Worm (Caenorhabditis elegans): ENCODE results near the gene C17C3.9.

Gene C17C3.9

DNA sequence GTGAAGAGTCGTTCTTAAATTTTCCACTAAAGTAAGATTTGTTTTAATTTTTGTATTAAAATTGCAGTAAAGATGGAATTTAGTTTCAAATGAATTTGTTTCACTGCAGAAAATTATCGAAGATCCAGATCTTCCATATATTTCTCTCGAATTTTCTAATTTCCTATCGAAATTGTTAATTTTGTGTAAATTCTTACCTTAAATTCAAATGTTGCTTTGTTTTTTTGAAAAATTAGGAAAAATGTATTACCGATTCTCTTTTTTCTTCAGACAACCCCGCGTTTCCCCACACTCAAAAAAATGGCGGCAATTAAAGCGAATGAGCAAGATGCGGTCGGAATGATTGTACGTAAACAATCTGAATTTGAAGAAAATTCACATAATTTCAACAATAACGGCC lies 17.7 kb upstream of the C17C3.9 start, which contains the start of gene C17C3.6:
TSS of gene C17C3.6 (plus strand) at position 301 of the 400 bp plus-strand sequence.
- TF ChIP-seq ceh-39 (tag; optimal IDR thresholded peaks at IDR 0.05) = no peak
- TF ChIP-seq sptf-1 (tag; optimal IDR thresholded peaks at IDR 0.05) = no peak
- no peak for TF ChIP-seq ztf-11 (tag; optimal IDR thresholded peaks at IDR 0.05)
- TF ChIP-seq ceh-43 (GFP tag; optimal IDR thresholded peaks at IDR 0.05) = no peak
- no peak for TF ChIP-seq pha-4 (tag; optimal IDR thresholded peaks at IDR 0.05)
- TF ChIP-seq ham-2 (GFP tag; optimal IDR thresholded peaks at IDR 0.05) = no peak
- TF ChIP-seq mab-5 (tag; optimal IDR thresholded peaks at IDR 0.05) = no peak
- no peak for TF ChIP-seq mls-2 (tag; optimal IDR thresholded peaks at IDR 0.05)

- TF ChIP-seq unc-62 (GFP tag; optimal IDR thresholded peaks at IDR 0.05) = no peak
Observed at ce11 chrII:5547442-5547894, 15.4 kb upstream of the C17C3.9 start, which contains the start of gene acdh-2. TSS of gene acdh-2 (minus strand) at chrII:5547492.

ce11 chrII:5544764-5545163 lies 12.7 kb upstream of the C17C3.9 start, which contains the start of gene ins-13:
TSS of gene ins-13 (minus strand) at chrII:5544864.
- TF ChIP-seq nhr-76 (tag; optimal IDR thresholded peaks at IDR 0.05) (no peak), hlh-1 (tag; optimal IDR thresholded peaks at IDR 0.05) (no peak), ces-1 (GFP tag; optimal IDR thresholded peaks at IDR 0.05) (no peak), unc-39 (tag; optimal IDR thresholded peaks at IDR 0.05) (no peak), lin-13 (tag; optimal IDR thresholded peaks at IDR 0.05) (no peak), nhr-12 (tag; optimal IDR thresholded peaks at IDR 0.05) (no peak), M03D4.4 (tag; optimal IDR thresholded peaks at IDR 0.05) (no peak), pha-4 (tag; optimal IDR thresholded peaks at IDR 0.05) (no peak), blmp-1 (tag; optimal IDR thresholded peaks at IDR 0.05) (no peak), cnd-1 (tag; optimal IDR thresholded peaks at IDR 0.05) (no peak), sem-2 (GFP tag; optimal IDR thresholded peaks at IDR 0.05) (no peak), mls-2 (tag; optimal IDR thresholded peaks at IDR 0.05) (no peak), ham-2 (GFP tag; optimal IDR thresholded peaks at IDR 0.05) (no peak), lsy-2 (tag; optimal IDR thresholded peaks at IDR 0.05) (no peak), unc-62 (GFP tag; optimal IDR thresholded peaks at IDR 0.05) (no peak), zip-8 (tag; optimal IDR thresholded peaks at IDR 0.05) (no peak), sptf-1 (tag; optimal IDR thresholded peaks at IDR 0.05) (no peak), nhr-237 (tag; optimal IDR thresholded peaks at IDR 0.05) (no peak)

DNA sequence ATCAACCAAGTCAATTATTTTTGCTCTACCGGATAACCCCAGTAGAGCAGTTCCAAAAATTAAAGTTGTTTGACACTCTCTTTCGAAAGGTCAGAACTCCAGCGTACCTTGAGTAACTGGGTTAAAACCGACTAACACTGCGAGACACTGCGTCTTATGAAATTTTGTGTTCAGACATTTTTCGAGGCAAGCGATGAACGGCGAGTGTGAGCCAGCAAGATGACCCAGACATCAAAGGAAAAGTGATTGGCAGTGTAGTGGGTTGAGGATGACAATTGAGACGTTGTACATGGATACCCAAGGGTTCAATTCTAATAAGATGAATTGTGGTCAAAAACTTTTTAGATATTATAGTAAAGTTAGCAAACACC lies 12.1 kb upstream of the C17C3.9 start:
- TF ChIP-seq nhr-2 (tag; optimal IDR thresholded peaks at IDR 0.05) (peak; percentile 23), ceh-39 (tag; optimal IDR thresholded peaks at IDR 0.05) (no peak)

ce11 chrII:5543476-5544144 lies 11.5 kb upstream of the C17C3.9 start:
- TF ChIP-seq elt-3 (tag; optimal IDR thresholded peaks at IDR 0.05) = peak; percentile 80
- peak; percentile 83 for TF ChIP-seq ztf-11 (tag; optimal IDR thresholded peaks at IDR 0.05)
- TF ChIP-seq bed-3 (GFP tag; optimal IDR thresholded peaks at IDR 0.05) = peak; percentile 65
- peak; percentile 89 for TF ChIP-seq drap-1 (GFP tag; optimal IDR thresholded peaks at IDR 0.05)
- peak; percentile 24 for TF ChIP-seq nhr-28 (tag; optimal IDR thresholded peaks at IDR 0.05)
- TF ChIP-seq pha-4 (tag; optimal IDR thresholded peaks at IDR 0.05) = peak; percentile 92
- TF ChIP-seq unc-39 (tag; optimal IDR thresholded peaks at IDR 0.05) = peak; percentile 55
- peak; percentile 29 for TF ChIP-seq flh-1 (GFP tag; optimal IDR thresholded peaks at IDR 0.05)
- TF ChIP-seq blmp-1 (tag; optimal IDR thresholded peaks at IDR 0.05) = no peak
- TF ChIP-seq unc-62 (GFP tag; optimal IDR thresholded peaks at IDR 0.05) = peak; percentile 89
- TF ChIP-seq sem-2 (GFP tag; optimal IDR thresholded peaks at IDR 0.05) = peak; percentile 76
- TF ChIP-seq mep-1 (tag; optimal IDR thresholded peaks at IDR 0.05) = peak; percentile 96
- TF ChIP-seq ceh-39 (tag; optimal IDR thresholded peaks at IDR 0.05) = peak; percentile 74
- TF ChIP-seq cnd-1 (tag; optimal IDR thresholded peaks at IDR 0.05) = peak; percentile 80
- TF ChIP-seq ham-2 (GFP tag; optimal IDR thresholded peaks at IDR 0.05) = peak; percentile 75
- TF ChIP-seq elt-1 (tag; optimal IDR thresholded peaks at IDR 0.05; ENCODE audit: borderline replicate concordance, insufficient read depth) = no peak
- no peak for TF ChIP-seq nhr-76 (tag; optimal IDR thresholded peaks at IDR 0.05)
- no peak for TF ChIP-seq snpc-4 (tag; optimal IDR thresholded peaks at IDR 0.05)
- peak; percentile 93 for TF ChIP-seq tbx-8 (GFP tag; optimal IDR thresholded peaks at IDR 0.05)
- peak; percentile 86 for TF ChIP-seq nhr-2 (tag; optimal IDR thresholded peaks at IDR 0.05)
- peak; percentile 94 for TF ChIP-seq unc-120 (tag; optimal IDR thresholded peaks at IDR 0.05; ENCODE audit: poor library complexity, severe bottlenecking)
- peak; percentile 89 for TF ChIP-seq nhr-12 (tag; optimal IDR thresholded peaks at IDR 0.05)
- peak; percentile 95 for TF ChIP-seq mls-2 (tag; optimal IDR thresholded peaks at IDR 0.05)
- TF ChIP-seq nhr-237 (tag; optimal IDR thresholded peaks at IDR 0.05) = peak; percentile 92
- peak; percentile 86 for TF ChIP-seq M03D4.4 (tag; optimal IDR thresholded peaks at IDR 0.05)
- peak; percentile 86 for TF ChIP-seq ceh-43 (GFP tag; optimal IDR thresholded peaks at IDR 0.05)
- TF ChIP-seq ces-1 (GFP tag; optimal IDR thresholded peaks at IDR 0.05) = peak; percentile 99
- TF ChIP-seq lsy-2 (tag; optimal IDR thresholded peaks at IDR 0.05) = peak; percentile 84
- TF ChIP-seq ceh-83 (GFP tag; optimal IDR thresholded peaks at IDR 0.05) = peak; percentile 93
- peak; percentile 72 for TF ChIP-seq hlh-1 (tag; optimal IDR thresholded peaks at IDR 0.05)
- no peak for TF ChIP-seq zip-8 (tag; optimal IDR thresholded peaks at IDR 0.05)
- peak; percentile 93 for TF ChIP-seq sptf-1 (tag; optimal IDR thresholded peaks at IDR 0.05)
- peak; percentile 85 for TF ChIP-seq lin-13 (tag; optimal IDR thresholded peaks at IDR 0.05)
- peak; percentile 78 for TF ChIP-seq lin-32 (GFP tag; optimal IDR thresholded peaks at IDR 0.05)
- TF ChIP-seq mab-5 (tag; optimal IDR thresholded peaks at IDR 0.05) = peak; percentile 84
